Fruit fly (Drosophila melanogaster): ENCODE results near the gene vib.

Gene vib

DNA sequence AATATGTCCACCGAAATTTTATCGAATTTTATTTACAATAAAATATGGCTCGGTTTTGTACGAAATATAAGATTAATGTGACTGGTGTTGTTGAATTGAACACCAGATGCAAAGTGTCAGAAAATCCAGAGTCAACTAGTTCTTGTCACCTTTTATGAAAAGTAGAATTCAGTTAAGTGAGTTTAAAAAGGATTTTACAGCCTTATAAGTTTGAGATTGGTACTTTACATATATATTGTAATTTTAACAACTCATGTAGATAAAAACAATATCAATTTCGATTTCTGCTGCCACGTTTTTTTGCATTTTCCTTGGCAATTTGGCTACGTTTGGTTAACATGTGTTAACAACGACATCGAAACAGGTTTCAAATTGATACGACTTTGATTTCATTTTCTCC, 21.6 kb upstream of the vib start, which contains the start of gene CG5217:
Gene CG5217, minus strand, starts transcription at position 101 of the 400 bp plus-strand sequence.
- TF ChIP-seq ss (GFP tag; optimal IDR thresholded peaks at IDR 0.05) (no peak), Met (GFP tag; optimal IDR thresholded peaks at IDR 0.05) (no peak), Hr38 (GFP tag; optimal IDR thresholded peaks at IDR 0.05) (no peak), svp (GFP tag) (peak; percentile 35), cyc (GFP tag; optimal IDR thresholded peaks at IDR 0.05) (no peak), CG31627 (GFP tag; optimal IDR thresholded peaks at IDR 0.05) (no peak)

DNA sequence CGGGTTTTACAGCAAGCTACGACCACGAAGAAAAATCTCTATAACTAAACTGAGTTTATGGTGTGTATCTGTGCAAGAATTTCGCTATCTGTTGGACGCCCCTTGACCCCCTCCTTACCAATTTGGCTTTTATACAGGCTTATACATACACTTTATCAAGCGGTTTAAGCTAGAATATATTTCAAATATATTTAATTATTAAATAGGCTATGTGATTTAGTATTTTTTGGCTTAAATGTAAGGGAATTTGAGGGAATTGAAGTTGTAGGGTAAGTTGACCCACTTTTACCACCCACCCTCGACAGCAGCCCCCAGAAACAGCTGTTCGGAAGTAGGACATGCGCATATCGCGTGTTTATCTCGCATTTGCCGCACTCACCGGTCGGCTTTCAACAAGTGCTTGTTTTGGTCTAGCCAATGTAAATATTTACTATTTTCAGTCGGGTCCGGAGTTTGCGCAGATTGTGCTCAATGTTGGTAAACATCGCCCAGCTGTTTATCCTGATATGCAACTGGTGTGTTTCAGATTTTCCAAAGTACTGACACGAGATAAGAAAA, 19.7 kb upstream of the vib start, which contains the start of gene unc79:
Gene unc79, minus strand, starts transcription at position 51 of the 558 bp plus-strand sequence.
- TF ChIP-seq CG3032 (tag; optimal IDR thresholded peaks at IDR 0.05) (no peak), CG8632 (GFP tag; optimal IDR thresholded peaks at IDR 0.05) (no peak), CG15336 (GFP tag; IDR thresholded peaks at IDR 0.05) (no peak), Hr38 (GFP tag; optimal IDR thresholded peaks at IDR 0.05) (no peak), vri (GFP tag; optimal IDR thresholded peaks at IDR 0.05) (no peak), fkh (GFP tag; optimal IDR thresholded peaks at IDR 0.05) (peak; percentile 68), CG34406 (GFP tag; optimal IDR thresholded peaks at IDR 0.05) (no peak)

DNA sequence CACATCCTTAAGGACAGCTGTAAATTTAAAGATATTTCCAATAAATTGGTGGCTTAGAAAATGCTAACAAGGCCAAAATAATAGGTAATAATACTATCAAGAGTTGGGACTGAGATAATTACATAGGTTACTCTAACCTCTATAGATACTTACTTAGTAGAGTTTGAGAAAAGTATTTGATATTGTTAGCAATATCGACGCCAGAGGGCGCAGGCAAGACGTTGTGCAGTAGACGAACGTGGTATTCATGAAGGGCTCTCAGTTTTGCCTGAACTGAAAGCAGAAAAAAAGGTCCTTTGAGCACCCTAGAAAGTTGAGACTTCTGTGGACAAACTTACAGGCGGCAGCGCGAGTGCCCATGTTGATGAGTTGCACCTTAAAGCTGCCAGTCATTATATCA, 18.9 kb upstream of the vib start:
- TF ChIP-seq Hr4 (GFP tag; optimal IDR thresholded peaks at IDR 0.05) (no peak), Sox15 (GFP tag; optimal IDR thresholded peaks at IDR 0.05) (no peak), Smox (GFP tag; optimal IDR thresholded peaks at IDR 0.05) (no peak), CG31627 (GFP tag; optimal IDR thresholded peaks at IDR 0.05) (no peak), CG6792 (GFP tag; optimal IDR thresholded peaks at IDR 0.05) (no peak), net (GFP tag; optimal IDR thresholded peaks at IDR 0.05) (no peak), CG8632 (GFP tag; optimal IDR thresholded peaks at IDR 0.05) (no peak), CG15336 (GFP tag; IDR thresholded peaks at IDR 0.05) (no peak), fd85E (GFP tag; optimal IDR thresholded peaks at IDR 0.05) (no peak), spab (GFP tag; optimal IDR thresholded peaks at IDR 0.05) (no peak), Lpt (GFP tag; optimal IDR thresholded peaks at IDR 0.05) (no peak), Sox14 (GFP tag; optimal IDR thresholded peaks at IDR 0.05) (no peak), CG11762 (GFP tag; optimal IDR thresholded peaks at IDR 0.05; ENCODE audit: insufficient read depth) (no peak)

DNA sequence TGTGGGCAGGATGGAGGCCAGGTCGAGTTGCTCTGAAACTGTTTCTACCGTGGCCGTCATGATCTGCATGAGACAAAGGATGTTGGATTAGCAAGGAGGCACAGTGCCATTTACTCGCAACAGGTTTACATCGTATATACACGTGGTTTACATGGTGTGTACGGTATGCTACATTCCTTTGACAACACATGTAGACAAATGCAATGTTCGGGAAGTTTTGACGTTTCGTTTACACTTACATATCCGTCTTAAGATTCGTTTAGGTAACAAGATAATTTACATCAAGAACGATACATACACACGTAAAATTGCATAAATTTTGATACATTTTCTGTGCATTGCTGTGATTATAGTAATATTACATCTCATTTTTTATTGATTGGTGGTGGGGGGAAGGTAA, 12.5 kb upstream of the vib start:
- TF ChIP-seq CG16779 (tag; optimal IDR thresholded peaks at IDR 0.05), result no peak
- no peak for TF ChIP-seq CG11294 (GFP tag; IDR thresholded peaks at IDR 0.05)
- no peak for TF ChIP-seq CG6276 (GFP tag; optimal IDR thresholded peaks at IDR 0.05)
- TF ChIP-seq CG3919 (GFP tag; optimal IDR thresholded peaks at IDR 0.05), result no peak
- TF ChIP-seq ss (GFP tag; optimal IDR thresholded peaks at IDR 0.05), result no peak
- TF ChIP-seq Sox14 (GFP tag; optimal IDR thresholded peaks at IDR 0.05), result no peak
- TF ChIP-seq fd59A (GFP tag; optimal IDR thresholded peaks at IDR 0.05), result no peak
- TF ChIP-seq Hr4 (GFP tag; optimal IDR thresholded peaks at IDR 0.05), result no peak
- TF ChIP-seq OdsH (GFP tag; optimal IDR thresholded peaks at IDR 0.05), result no peak
- no peak for TF ChIP-seq CG8632 (GFP tag; optimal IDR thresholded peaks at IDR 0.05)
- TF ChIP-seq CG7368 (GFP tag; optimal IDR thresholded peaks at IDR 0.05), result no peak

DNA sequence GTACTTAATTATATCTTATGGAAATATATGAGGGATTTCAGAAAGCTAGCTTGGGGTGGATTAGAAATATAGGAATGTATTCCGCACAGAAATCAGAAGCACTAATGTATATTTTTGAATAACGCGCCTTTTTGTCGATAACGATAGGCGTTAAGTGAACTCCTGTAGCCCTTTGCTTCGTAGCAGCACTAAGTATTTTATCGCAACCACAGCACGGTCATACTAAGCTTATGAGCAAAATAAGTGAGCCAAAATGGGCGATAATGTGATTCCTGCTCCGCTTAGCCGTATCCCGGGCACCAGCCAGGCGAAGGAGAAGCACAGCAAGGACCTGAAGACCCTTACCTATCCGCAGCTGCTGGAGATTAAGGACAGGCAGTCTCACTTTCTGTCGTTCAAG, 2.8 kb upstream of the vib start, which contains the start of the genes CG5250 and Polr2M:
Gene CG5250, minus strand, starts transcription at position 32 of the 400 bp plus-strand sequence.
Gene Polr2M, plus strand, starts transcription at position 219 of the 400 bp plus-strand sequence.
- TF ChIP-seq CG7368 (GFP tag; optimal IDR thresholded peaks at IDR 0.05), result no peak
- TF ChIP-seq Eip78C (GFP tag), result no peak
- no peak for TF ChIP-seq OdsH (GFP tag; optimal IDR thresholded peaks at IDR 0.05)
- no peak for TF ChIP-seq Gug (GFP tag; IDR thresholded peaks at IDR 0.05)
- TF ChIP-seq CG34406 (GFP tag; optimal IDR thresholded peaks at IDR 0.05), result no peak
- TF ChIP-seq Sox15 (GFP tag; optimal IDR thresholded peaks at IDR 0.05), result no peak
- TF ChIP-seq Ets21C (GFP tag; optimal IDR thresholded peaks at IDR 0.05), result no peak
- no peak for TF ChIP-seq Hr38 (GFP tag; optimal IDR thresholded peaks at IDR 0.05)
- TF ChIP-seq dsx (GFP tag; optimal IDR thresholded peaks at IDR 0.05; ENCODE audit: poor library complexity, severe bottlenecking), result no peak
- TF ChIP-seq CG8119 (GFP tag; IDR thresholded peaks at IDR 0.05), result no peak
- TF ChIP-seq net (GFP tag; optimal IDR thresholded peaks at IDR 0.05), result no peak
- no peak for TF ChIP-seq CG6808 (GFP tag; optimal IDR thresholded peaks at IDR 0.05)
- TF ChIP-seq achi (GFP tag; optimal IDR thresholded peaks at IDR 0.05), result no peak
- no peak for TF ChIP-seq CG1621 (tag; optimal IDR thresholded peaks at IDR 0.05)
- TF ChIP-seq esn (GFP tag; optimal IDR thresholded peaks at IDR 0.05), result no peak
- TF ChIP-seq Eip93F (GFP tag; optimal IDR thresholded peaks at IDR 0.05), result no peak

Measured in whole organism, prepupa.